Fruit fly (Drosophila melanogaster): Measurements from ENCODE around the gene SdhD.
A peak's percentile ranks its signal among the peaks of the same experiment; 100 is the strongest.

SdhD gene

dm6 chr3R:23709508-23710208, 50.7 kb downstream of the SdhD start, which contains the start of gene CG10301:
Gene CG10301, plus strand, starts transcription at chr3R:23710158.
- TF ChIP-seq CG30431 (GFP tag; optimal IDR thresholded peaks at IDR 0.05) (peak; percentile 75), Max (GFP tag; optimal IDR thresholded peaks at IDR 0.05) (peak; percentile 20), Sox102F (GFP tag; optimal IDR thresholded peaks at IDR 0.05) (peak; percentile 70), lov (optimal IDR thresholded peaks at IDR 0.05) (no peak), lov (GFP tag; IDR thresholded peaks at IDR 0.05) (peak; percentile 62; the same call in 1 of the 3 replicates), CG5180 (GFP tag; optimal IDR thresholded peaks at IDR 0.05) (peak; percentile 1), CG15696 (tag; optimal IDR thresholded peaks at IDR 0.05) (peak; percentile 89), CG10565 (GFP tag; optimal IDR thresholded peaks at IDR 0.05) (no peak), Hr3 (GFP tag; optimal IDR thresholded peaks at IDR 0.05) (peak; percentile 47), CG7556 (GFP tag; optimal IDR thresholded peaks at IDR 0.05) (peak; percentile 38), CG33557 (GFP tag; optimal IDR thresholded peaks at IDR 0.05) (peak; percentile 61), bsh (GFP tag; optimal IDR thresholded peaks at IDR 0.05) (peak in 1 of 2 experiments; percentile 81), CG17328 (GFP tag; IDR thresholded peaks at IDR 0.05) (peak; percentile 81), unc-4 (GFP tag; IDR thresholded peaks at IDR 0.05; ENCODE audit: partially characterized antibody) (no peak), CG5953 (GFP tag; IDR thresholded peaks at IDR 0.05) (peak; percentile 53; the same call in 1 of the 2 replicates), sc (optimal IDR thresholded peaks at IDR 0.05) (no peak), sc (GFP tag; optimal IDR thresholded peaks at IDR 0.05) (peak; percentile 50), ttk (GFP tag; IDR thresholded peaks at IDR 0.05) (0 out of 2 replicates have a peak, but pooled peaks have one; percentile 12), CG14667 (GFP tag; IDR thresholded peaks at IDR 0.05) (peak; percentile 56), CG10366 (GFP tag; IDR thresholded peaks at IDR 0.05) (peak; percentile 53), CG4328 (GFP tag; optimal IDR thresholded peaks at IDR 0.05) (no peak), wdn (GFP tag; IDR thresholded peaks at IDR 0.05) (no peak), Nf-YB (GFP tag; optimal IDR thresholded peaks at IDR 0.05) (peak; percentile 8), CG2889 (GFP tag; IDR thresholded peaks at IDR 0.05) (no peak), zfh2 (GFP tag; optimal IDR thresholded peaks at IDR 0.05) (no peak), CG17385 (GFP tag; optimal IDR thresholded peaks at IDR 0.05) (peak; percentile 45), Lim3 (GFP tag; IDR thresholded peaks at IDR 0.05) (no peak), pfk (GFP tag; optimal IDR thresholded peaks at IDR 0.05) (no peak), CG16815 (GFP tag; optimal IDR thresholded peaks at IDR 0.05) (peak; percentile 63), CG2202 (tag; optimal IDR thresholded peaks at IDR 0.05) (peak; percentile 54), sqz (GFP tag; optimal IDR thresholded peaks at IDR 0.05) (peak; percentile 31), Elba2 (GFP tag; optimal IDR thresholded peaks at IDR 0.05) (no peak), nerfin-2 (GFP tag; IDR thresholded peaks at IDR 0.05; ENCODE audit: partially characterized antibody) (no peak), inv (GFP tag; IDR thresholded peaks at IDR 0.05; ENCODE audit: partially characterized antibody) (no peak), CG30403 (GFP tag; optimal IDR thresholded peaks at IDR 0.05) (peak; percentile 54), CG17568 (GFP tag; optimal IDR thresholded peaks at IDR 0.05) (no peak), row (GFP tag; IDR thresholded peaks at IDR 0.05) (peak; percentile 71), CG16813 (GFP tag; IDR thresholded peaks at IDR 0.05; ENCODE audit: partially characterized antibody) (no peak), Bgb (GFP tag; IDR thresholded peaks at IDR 0.05; ENCODE audit: partially characterized antibody) (no peak), CG7745 (tag; optimal IDR thresholded peaks at IDR 0.05) (no peak), GATAe (GFP tag; conservative IDR thresholded peaks at IDR 0.05) (0 out of 2 replicates have a peak, but pooled peaks have one; percentile 19), CG2199 (GFP tag; IDR thresholded peaks at IDR 0.05) (no peak), CG8388 (GFP tag; optimal IDR thresholded peaks at IDR 0.05) (peak; percentile 65), CG8765 (GFP tag; IDR thresholded peaks at IDR 0.05) (peak; percentile 81), D (optimal IDR thresholded peaks at IDR 0.05) (no peak), D (GFP tag; optimal IDR thresholded peaks at IDR 0.05) (peak; percentile 61), CG6254 (GFP tag; optimal IDR thresholded peaks at IDR 0.05) (peak; percentile 67), CG32532 (GFP tag; IDR thresholded peaks at IDR 0.05) (no peak), CG13287 (GFP tag; IDR thresholded peaks at IDR 0.05; ENCODE audit: partially characterized antibody) (no peak)

Data from whole organism, embryonic.